Worm (Caenorhabditis elegans) whole organism, late embryonic: ENCODE measurements around the gene cnnm-1.

ENCODE experiments used
- C08G9.2 ChIP-seq: sonication (generic microtip); optimal IDR thresholded peaks from 2 replicates; lab custom pipeline; 2016; ENCODE audit warnings: mild to moderate bottlenecking, missing genetic modification characterization, moderate library complexity, missing compliant biosample characterization
- ama-1 ChIP-seq: fragments of 150-350 bp; optimal IDR thresholded peaks from 2 replicates; lab custom pipeline; 2014
- ceh-24 ChIP-seq: sonication (generic microtip); optimal IDR thresholded peaks from 2 replicates; lab custom pipeline; 2016; ENCODE audit warnings: mild to moderate bottlenecking, missing genetic modification characterization, missing compliant biosample characterization
- ceh-45 ChIP-seq: fragments of 200-800 bp; sonication (Bioruptor generic); IDR thresholded peaks from 2 replicates; pipeline ENCODE4 v1.3.6; 2022; ENCODE audit warnings: missing genetic modification reagents, missing genetic modification characterization, missing compliant biosample characterization
- elt-2 ChIP-seq: sonication (generic microtip); optimal IDR thresholded peaks from 2 replicates; lab custom pipeline; 2016; ENCODE audit warnings: missing genetic modification reagents, missing genetic modification characterization, missing compliant biosample characterization
- fkh-6 ChIP-seq: sonication (generic microtip); optimal IDR thresholded peaks from 2 replicates; lab custom pipeline; 2016; ENCODE audit warnings: missing genetic modification characterization, missing compliant biosample characterization
- hlh-13 ChIP-seq: fragments of 200-800 bp; sonication (Bioruptor generic); optimal IDR thresholded peaks from 2 replicates; lab custom pipeline; 2018; ENCODE audit warnings: mild to moderate bottlenecking, missing genetic modification characterization, missing compliant biosample characterization
- pat-9 ChIP-seq: fragments of 200-800 bp; sonication (Bioruptor generic); optimal IDR thresholded peaks from 2 replicates; lab custom pipeline; 2018; ENCODE audit warnings: mild to moderate bottlenecking, missing genetic modification characterization, moderate library complexity, missing compliant biosample characterization
- pax-1 ChIP-seq: fragments of 150-350 bp; optimal IDR thresholded peaks from 2 replicates; lab custom pipeline; 2014; ENCODE audit warnings: missing biosample characterization, missing genetic modification characterization
- pqm-1 ChIP-seq: sonication (generic microtip); optimal IDR thresholded peaks from 2 replicates; lab custom pipeline; 2016; ENCODE audit warnings: missing genetic modification characterization, missing compliant biosample characterization

DNA sequence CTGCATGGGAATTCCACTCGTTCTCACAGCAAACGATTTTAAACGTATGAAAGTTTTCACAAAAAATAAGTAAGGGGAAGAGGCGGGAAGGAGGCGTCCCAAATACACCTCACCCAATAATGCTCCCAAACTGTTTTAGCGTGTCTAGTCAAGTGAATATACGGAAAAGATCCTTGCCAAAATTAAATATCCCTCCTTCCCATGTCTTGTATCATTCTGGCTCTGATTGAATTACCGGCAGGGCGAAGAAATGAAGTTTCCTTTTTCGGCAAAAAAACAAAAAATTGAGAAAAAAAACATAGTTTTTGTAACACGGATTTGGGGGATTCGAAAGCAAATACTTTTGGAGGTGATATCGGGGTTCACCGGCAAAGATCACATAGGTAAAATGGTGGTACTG is 32.3 kb upstream of the cnnm-1 start:
- TF ChIP-seq pqm-1 (tag; lab: Kevin White, UChicago) (no peak), ama-1 (no peak), pax-1 (tag; lab: Kevin White, UChicago) (no peak), pat-9 (tag; lab: Kevin White, UChicago) (no peak), elt-2 (no peak), fkh-6 (tag; lab: Kevin White, UChicago) (no peak), ceh-45 (GFP tag; lab: Robert Waterston, UW) (no peak), hlh-13 (GFP tag; lab: Kevin White, UChicago) (no peak), C08G9.2 (tag; lab: Kevin White, UChicago) (no peak), ceh-24 (tag; lab: Kevin White, UChicago) (no peak)
